Fruit fly (Drosophila melanogaster) whole organism, embryonic: Measurements from ENCODE around the gene Utx.

Experiments used
- B-H2 ChIP-seq: fragments of 200-800 bp; sonication (Bioruptor generic); optimal IDR thresholded peaks from 2 replicates; lab custom pipeline; 2018; ENCODE audit warnings: missing biosample characterization, mild to moderate bottlenecking, missing genetic modification characterization
- CG1024 ChIP-seq: fragments of 200-800 bp; sonication (Bioruptor generic); IDR thresholded peaks from 2 replicates; pipeline ENCODE4 v1.3.6; 2022; ENCODE audit warnings: missing biosample characterization, missing genetic modification characterization
- CG11093 ChIP-seq: fragments of 200-800 bp; sonication (Bioruptor generic); IDR thresholded peaks from 3 replicates; pipeline ENCODE4 v1.3.6; 2022; ENCODE audit warnings: missing biosample characterization, missing genetic modification characterization
- CG11560 ChIP-seq: fragments of 200-800 bp; sonication (Bioruptor generic); IDR thresholded peaks from 3 replicates; pipeline ENCODE4 v1.3.6; 2022; ENCODE audit warnings: missing biosample characterization, missing genetic modification characterization
- CG14667 ChIP-seq: fragments of 200-800 bp; sonication (Bioruptor generic); IDR thresholded peaks from 2 replicates; pipeline ENCODE4 v1.3.6; 2022; ENCODE audit warnings: missing biosample characterization, missing genetic modification characterization
- CG1603 ChIP-seq: fragments of 200-800 bp; sonication (Bioruptor generic); optimal IDR thresholded peaks from 2 replicates; lab custom pipeline; 2019; ENCODE audit warnings: missing biosample characterization, mild to moderate bottlenecking, missing genetic modification characterization, moderate library complexity
- CG16815 ChIP-seq: fragments of 200-800 bp; sonication (Bioruptor generic); optimal IDR thresholded peaks from 3 replicates; lab custom pipeline; 2017; ENCODE audit warnings: missing biosample characterization, mild to moderate bottlenecking, missing genetic modification characterization
- CG18619 ChIP-seq: fragments of 200-800 bp; sonication (Bioruptor generic); optimal IDR thresholded peaks from 3 replicates; lab custom pipeline; 2017; ENCODE audit warnings: missing biosample characterization, mild to moderate bottlenecking, missing genetic modification characterization
- CG30403 ChIP-seq: fragments of 200-800 bp; sonication (Bioruptor generic); optimal IDR thresholded peaks from 3 replicates; lab custom pipeline; 2016; ENCODE audit warnings: missing biosample characterization, missing genetic modification characterization
- CG31365 ChIP-seq: fragments of 200-800 bp; sonication (Bioruptor generic); optimal IDR thresholded peaks from 2 replicates; lab custom pipeline; 2018; ENCODE audit warnings: missing biosample characterization, mild to moderate bottlenecking, missing genetic modification characterization
- CG3407 ChIP-seq: fragments of 200-800 bp; sonication (Bioruptor generic); optimal IDR thresholded peaks from 2 replicates; lab custom pipeline; 2018; ENCODE audit warnings: missing biosample characterization, mild to moderate bottlenecking, missing genetic modification characterization
- CG4617 ChIP-seq: fragments of 200-800 bp; sonication (Bioruptor generic); optimal IDR thresholded peaks from 3 replicates; lab custom pipeline; 2016; ENCODE audit warnings: missing biosample characterization, missing genetic modification characterization, borderline replicate concordance
- CG5180 ChIP-seq: fragments of 200-800 bp; sonication (Bioruptor generic); optimal IDR thresholded peaks from 3 replicates; lab custom pipeline; 2017; ENCODE audit warnings: missing biosample characterization, missing genetic modification characterization, mild to moderate bottlenecking, moderate library complexity, missing genetic modification reagents
- CG5953 ChIP-seq: fragments of 200-800 bp; sonication (Bioruptor generic); IDR thresholded peaks from 2 replicates; pipeline ENCODE4 v1.3.6; 2022; ENCODE audit warnings: missing biosample characterization, missing genetic modification characterization
- CG6254 ChIP-seq: fragments of 200-800 bp; sonication (Bioruptor generic); optimal IDR thresholded peaks from 3 replicates; lab custom pipeline; 2017; ENCODE audit warnings: mild to moderate bottlenecking, missing biosample characterization, missing genetic modification reagents, missing genetic modification characterization
- CG9609 ChIP-seq: fragments of 200-800 bp; sonication (Bioruptor generic); optimal IDR thresholded peaks from 3 replicates; lab custom pipeline; 2016; ENCODE audit warnings: missing biosample characterization, missing genetic modification characterization
- Dek ChIP-seq: fragments of 200-800 bp; sonication (Bioruptor generic); optimal IDR thresholded peaks from 3 replicates; lab custom pipeline; 2019; ENCODE audit warnings: missing biosample characterization, mild to moderate bottlenecking, missing genetic modification characterization, moderate library complexity
- HLH4C ChIP-seq: fragments of 200-800 bp; sonication (Bioruptor generic); IDR thresholded peaks from 3 replicates; pipeline ENCODE4 v1.3.6; 2022; ENCODE audit warnings: missing biosample characterization, missing genetic modification characterization; ENCODE audit not compliant: partially characterized antibody
- Hand ChIP-seq: fragments of 200-800 bp; sonication (Bioruptor generic); optimal IDR thresholded peaks from 2 replicates; lab custom pipeline; 2017; ENCODE audit warnings: mild to moderate bottlenecking, missing biosample characterization, missing genetic modification reagents, missing genetic modification characterization
- Hr39 ChIP-seq: fragments of >200 bp; optimal IDR thresholded peaks from 2 replicates; lab custom pipeline; 2017
- Hsf ChIP-seq: fragments of 200-800 bp; sonication (Bioruptor generic); optimal IDR thresholded peaks from 3 replicates; lab custom pipeline; 2016; ENCODE audit warnings: missing biosample characterization, missing genetic modification characterization
- MBD-R2 ChIP-seq: fragments of 200-800 bp; sonication (Bioruptor generic); IDR thresholded peaks from 2 replicates; pipeline ENCODE4 v1.3.6; 2022; ENCODE audit warnings: missing biosample characterization, missing genetic modification characterization
- Meics ChIP-seq: fragments of 200-800 bp; sonication (Bioruptor generic); optimal IDR thresholded peaks from 2 replicates; lab custom pipeline; 2017; ENCODE audit warnings: missing biosample characterization, mild to moderate bottlenecking, missing genetic modification characterization
- Oli ChIP-seq: fragments of 200-800 bp; sonication (Bioruptor generic); optimal IDR thresholded peaks from 2 replicates; lab custom pipeline; 2018; ENCODE audit warnings: missing biosample characterization, mild to moderate bottlenecking, missing genetic modification characterization, moderate library complexity
- Poxn ChIP-seq: fragments of 200-800 bp; sonication (Bioruptor generic); IDR thresholded peaks from 2 replicates; pipeline ENCODE4 v1.3.6; 2022; ENCODE audit warnings: missing biosample characterization, missing genetic modification characterization
- Sry-δ ChIP-seq: fragments of 200-800 bp; sonication (Bioruptor generic); optimal IDR thresholded peaks from 2 replicates; lab custom pipeline; 2016; ENCODE audit warnings: missing biosample characterization, missing genetic modification characterization
- TFAM ChIP-seq: fragments of 200-800 bp; sonication (Bioruptor generic); optimal IDR thresholded peaks from 2 replicates; lab custom pipeline; 2017; ENCODE audit warnings: missing biosample characterization, missing genetic modification characterization, inconsistent platforms
- Xrp1 ChIP-seq: fragments of 200-800 bp; sonication (Bioruptor generic); IDR thresholded peaks from 2 replicates; pipeline ENCODE4 v1.3.6; 2022; ENCODE audit warnings: missing biosample characterization, missing genetic modification characterization
- amos ChIP-seq: fragments of 200-800 bp; sonication (Bioruptor generic); IDR thresholded peaks from 2 replicates; pipeline ENCODE4 v1.3.6; 2022; ENCODE audit warnings: missing biosample characterization, missing genetic modification characterization; ENCODE audit not compliant: partially characterized antibody
- ash1 ChIP-seq: fragments of 200-800 bp; sonication (Bioruptor generic); optimal IDR thresholded peaks from 2 replicates; lab custom pipeline; 2018; ENCODE audit warnings: missing biosample characterization, mild to moderate bottlenecking, missing genetic modification characterization
- bsh ChIP-seq, 2 experiments: fragments of 200-800 bp; sonication (Bioruptor generic); optimal IDR thresholded peaks; 2 replicates each; lab custom pipeline; 2017 to 2018; ENCODE audit warnings: mild to moderate bottlenecking in 2 of 2, missing biosample characterization in 2 of 2, missing genetic modification characterization in 2 of 2, moderate library complexity in 1 of 2
- chm ChIP-seq: fragments of 200-800 bp; sonication (Bioruptor generic); IDR thresholded peaks from 2 replicates; pipeline ENCODE4 v1.3.6; 2022; ENCODE audit warnings: missing biosample characterization, missing genetic modification characterization
- cwo ChIP-seq: fragments of 200-800 bp; sonication (Bioruptor generic); optimal IDR thresholded peaks from 3 replicates; lab custom pipeline; 2017; ENCODE audit warnings: missing biosample characterization, missing genetic modification characterization, mild to moderate bottlenecking, moderate library complexity, missing genetic modification reagents
- ems ChIP-seq: fragments of 200-800 bp; sonication (Bioruptor generic); optimal IDR thresholded peaks from 3 replicates; lab custom pipeline; 2016; ENCODE audit warnings: missing biosample characterization, missing genetic modification characterization
- eve ChIP-seq, 2 experiments: fragments of >200 bp; optimal IDR thresholded peaks; 2 replicates each; lab custom pipeline; 2017; ENCODE audit warnings: missing biosample characterization in 2 of 2, missing genetic modification characterization in 2 of 2
- gfzf ChIP-seq: fragments of 200-800 bp; sonication (Bioruptor generic); optimal IDR thresholded peaks from 2 replicates; lab custom pipeline; 2016; ENCODE audit warnings: missing biosample characterization, mild to moderate bottlenecking, missing genetic modification characterization, moderate library complexity
- gsb-n ChIP-seq: fragments of 200-800 bp; sonication (Bioruptor generic); optimal IDR thresholded peaks from 3 replicates; lab custom pipeline; 2018; ENCODE audit warnings: missing biosample characterization, mild to moderate bottlenecking, missing genetic modification characterization
- maf-S ChIP-seq: fragments of 200-800 bp; sonication (Bioruptor generic); optimal IDR thresholded peaks from 2 replicates; lab custom pipeline; 2016; ENCODE audit warnings: missing biosample characterization, missing genetic modification characterization
- oc ChIP-seq: fragments of 200-800 bp; sonication (Bioruptor generic); optimal IDR thresholded peaks from 2 replicates; lab custom pipeline; 2018; ENCODE audit warnings: missing biosample characterization, mild to moderate bottlenecking, missing genetic modification characterization, moderate library complexity
- pfk ChIP-seq: fragments of 200-800 bp; sonication (Bioruptor generic); optimal IDR thresholded peaks from 2 replicates; lab custom pipeline; 2018; ENCODE audit warnings: missing biosample characterization, mild to moderate bottlenecking, missing genetic modification characterization, moderate library complexity
- pnt ChIP-seq: fragments of 200-800 bp; sonication (Bioruptor generic); optimal IDR thresholded peaks from 3 replicates; lab custom pipeline; 2016; ENCODE audit warnings: missing biosample characterization, missing genetic modification characterization
- sd ChIP-seq: fragments of 200-800 bp; sonication (Bioruptor generic); optimal IDR thresholded peaks from 3 replicates; lab custom pipeline; 2018; ENCODE audit warnings: missing biosample characterization, mild to moderate bottlenecking, missing genetic modification characterization, moderate library complexity
- seq ChIP-seq: fragments of 200-800 bp; sonication (Bioruptor generic); IDR thresholded peaks from 2 replicates; pipeline ENCODE4 v1.3.6; 2022; ENCODE audit warnings: missing biosample characterization, missing genetic modification characterization
- sqz ChIP-seq: fragments of 200-800 bp; sonication (Bioruptor generic); optimal IDR thresholded peaks from 3 replicates; lab custom pipeline; 2018; ENCODE audit warnings: missing biosample characterization, mild to moderate bottlenecking, missing genetic modification characterization
- stwl ChIP-seq: fragments of 200-800 bp; sonication (Bioruptor generic); optimal IDR thresholded peaks from 3 replicates; lab custom pipeline; 2018; ENCODE audit warnings: missing biosample characterization, mild to moderate bottlenecking, missing genetic modification characterization, moderate library complexity
- trem ChIP-seq: fragments of 200-800 bp; optimal IDR thresholded peaks from 3 replicates; lab custom pipeline; 2019; ENCODE audit warnings: missing biosample characterization, mild to moderate bottlenecking, missing genetic modification characterization, moderate library complexity
- unc-4 ChIP-seq: fragments of 200-800 bp; sonication (Bioruptor generic); IDR thresholded peaks from 2 replicates; pipeline ENCODE4 v1.3.6; 2022; ENCODE audit warnings: missing biosample characterization, missing genetic modification characterization; ENCODE audit not compliant: partially characterized antibody
- usp ChIP-seq: fragments of >200 bp; optimal IDR thresholded peaks from 2 replicates; lab custom pipeline; 2017; ENCODE audit warnings: missing biosample characterization, missing genetic modification characterization
- wek ChIP-seq: fragments of 200-800 bp; sonication (Bioruptor generic); optimal IDR thresholded peaks from 3 replicates; lab custom pipeline; 2018; ENCODE audit warnings: missing biosample characterization, mild to moderate bottlenecking, missing genetic modification characterization, moderate library complexity

Utx gene

dm6 chr2L:10276436-10276835 lies 2.2 kb downstream of the Utx start (continued):
- TF ChIP-seq CG14667 (GFP tag; lab: Robert Waterston, UW) (no peak), sqz (no peak)

dm6 chr2L:10272224-10272623 lies 6.4 kb downstream of the Utx start, which contains the start of gene trk:
Gene trk (minus strand): TSS chr2L:10272324.
- TF ChIP-seq CG3407 (GFP tag; lab: Kevin White, UChicago) (no peak), Hr39 (lab: Kevin White, UChicago) (no peak), HLH4C (GFP tag; lab: Robert Waterston, UW) (no peak), ash1 (no peak), TFAM (GFP tag; lab: Kevin White, UChicago) (no peak), Meics (GFP tag; lab: Kevin White, UChicago) (no peak), gsb-n (tag; lab: Kevin White, UChicago) (no peak), ems (no peak), CG5953 (GFP tag; lab: Robert Waterston, UW) (no peak), Oli (no peak), Hsf (GFP tag; lab: Kevin White, UChicago) (no peak), CG31365 (tag; lab: Kevin White, UChicago) (no peak)

dm6 chr2L:10269854-10270253 lies 8.8 kb downstream of the Utx start, which contains the start of gene Mulk:
Gene Mulk (plus strand): TSS chr2L:10270051.
- no peak for TF ChIP-seq chm (GFP tag; lab: Robert Waterston, UW)
- TF ChIP-seq CG1024 (GFP tag; lab: Robert Waterston, UW): no peak
- TF ChIP-seq pfk (GFP tag; lab: Kevin White, UChicago): peak; percentile 91
- no peak for TF ChIP-seq trem (tag; lab: Kevin White, UChicago)
- no peak for TF ChIP-seq Hand (GFP tag; lab: Kevin White, UChicago)
- TF ChIP-seq wek: peak; percentile 98
- no peak for TF ChIP-seq CG18619 (GFP tag; lab: Kevin White, UChicago)
- TF ChIP-seq CG6254: no peak
- no peak for TF ChIP-seq usp (GFP tag; lab: Kevin White, UChicago)
- TF ChIP-seq CG5180: peak; percentile 40
- no peak for TF ChIP-seq CG9609 (GFP tag; lab: Kevin White, UChicago)
- TF ChIP-seq CG30403 (GFP tag; lab: Kevin White, UChicago): no peak
- peak; percentile 5 for TF ChIP-seq CG4617 (GFP tag; lab: Kevin White, UChicago)
- TF ChIP-seq pnt (GFP tag; lab: Kevin White, UChicago): no peak
- no peak for TF ChIP-seq CG11560 (tag; lab: Robert Waterston, UW)
- no peak for TF ChIP-seq Xrp1
- no peak for TF ChIP-seq cwo (GFP tag; lab: Kevin White, UChicago)
- no peak for TF ChIP-seq oc
- TF ChIP-seq Poxn (GFP tag; lab: Robert Waterston, UW): no peak
- TF ChIP-seq MBD-R2 (GFP tag; lab: Robert Waterston, UW): peak; percentile 76
- no peak for TF ChIP-seq amos (GFP tag; lab: Robert Waterston, UW)
- no peak for TF ChIP-seq B-H2 (GFP tag; lab: Kevin White, UChicago)
- no peak for TF ChIP-seq CG11093 (GFP tag; lab: Robert Waterston, UW)
- no peak for TF ChIP-seq seq (GFP tag; lab: Robert Waterston, UW)
- no peak for TF ChIP-seq maf-S (GFP tag; lab: Kevin White, UChicago)
- TF ChIP-seq stwl (tag; lab: Kevin White, UChicago): peak; percentile 36
- no peak for TF ChIP-seq Dek
- TF ChIP-seq eve (GFP tag; optimal IDR thresholded peaks at IDR 0.05; lab: Kevin White, UChicago): peak in 1 of 2 experiments; percentile 40
- peak; percentile 9 for TF ChIP-seq gfzf (GFP tag; lab: Kevin White, UChicago)
- TF ChIP-seq bsh (GFP tag; optimal IDR thresholded peaks at IDR 0.05; lab: Kevin White, UChicago): no peak
- no peak for TF ChIP-seq Sry-δ (GFP tag; lab: Kevin White, UChicago)
- TF ChIP-seq unc-4: no peak
- peak; percentile 95 for TF ChIP-seq CG1603 (tag; lab: Kevin White, UChicago)
- TF ChIP-seq sd (tag; lab: Kevin White, UChicago): no peak
- no peak for TF ChIP-seq CG16815
